Fruit fly (Drosophila melanogaster) whole organism, embryonic: ENCODE data around the gene CG4570.

Source experiments
- Bgb ChIP-seq: fragments of 200-800 bp; sonication (Bioruptor generic); IDR thresholded peaks from 2 replicates; pipeline ENCODE4 v1.3.6; 2022; ENCODE audit warnings: missing biosample characterization, missing genetic modification characterization; ENCODE audit not compliant: partially characterized antibody
- CG11695 ChIP-seq: fragments of 200-800 bp; sonication (Bioruptor generic); IDR thresholded peaks from 3 replicates; pipeline ENCODE4 v1.3.6; 2022; ENCODE audit warnings: missing biosample characterization, missing genetic modification characterization
- CG14860 ChIP-seq: fragments of 200-800 bp; sonication (Bioruptor generic); IDR thresholded peaks from 3 replicates; pipeline ENCODE4 v1.3.6; 2022; ENCODE audit warnings: missing biosample characterization, missing genetic modification characterization; ENCODE audit not compliant: partially characterized antibody
- CG17328 ChIP-seq: fragments of 200-800 bp; sonication (Bioruptor generic); IDR thresholded peaks from 2 replicates; pipeline ENCODE4 v1.3.6; 2022; ENCODE audit warnings: missing biosample characterization, missing genetic modification characterization
- CG17385 ChIP-seq: fragments of 200-800 bp; sonication (Bioruptor generic); optimal IDR thresholded peaks from 3 replicates; lab custom pipeline; 2018; ENCODE audit warnings: missing biosample characterization, mild to moderate bottlenecking, missing genetic modification characterization
- CG17829 ChIP-seq: fragments of 200-800 bp; optimal IDR thresholded peaks from 2 replicates; lab custom pipeline; 2019; ENCODE audit warnings: missing biosample characterization, mild to moderate bottlenecking, missing genetic modification characterization, moderate library complexity
- CG1792 ChIP-seq: fragments of 200-800 bp; sonication (Bioruptor generic); optimal IDR thresholded peaks from 2 replicates; lab custom pipeline; 2016; ENCODE audit warnings: missing biosample characterization, missing genetic modification characterization
- CG3163 ChIP-seq: fragments of 200-800 bp; sonication (Bioruptor generic); optimal IDR thresholded peaks from 3 replicates; lab custom pipeline; 2016; ENCODE audit warnings: missing biosample characterization, missing genetic modification characterization
- CG33557 ChIP-seq: fragments of 200-800 bp; sonication (Bioruptor generic); optimal IDR thresholded peaks from 2 replicates; lab custom pipeline; 2019; ENCODE audit warnings: missing biosample characterization, mild to moderate bottlenecking, missing genetic modification characterization, moderate library complexity
- CG4360 ChIP-seq: fragments of 200-800 bp; sonication (Bioruptor generic); IDR thresholded peaks from 2 replicates; pipeline ENCODE4 v1.3.6; 2022; ENCODE audit warnings: missing biosample characterization, missing genetic modification characterization
- CG5180 ChIP-seq: fragments of 200-800 bp; sonication (Bioruptor generic); optimal IDR thresholded peaks from 3 replicates; lab custom pipeline; 2017; ENCODE audit warnings: missing biosample characterization, missing genetic modification characterization, mild to moderate bottlenecking, moderate library complexity, missing genetic modification reagents
- CG6791 ChIP-seq: fragments of 200-800 bp; sonication (Bioruptor generic); IDR thresholded peaks from 3 replicates; pipeline ENCODE4 v1.3.6; 2022; ENCODE audit warnings: missing biosample characterization, missing genetic modification characterization; ENCODE audit not compliant: partially characterized antibody
- CG6854 ChIP-seq: fragments of 200-800 bp; sonication (Bioruptor generic); optimal IDR thresholded peaks from 3 replicates; lab custom pipeline; 2017; ENCODE audit warnings: missing biosample characterization, mild to moderate bottlenecking, missing genetic modification characterization
- CG7963 ChIP-seq: fragments of 200-800 bp; sonication (Bioruptor generic); IDR thresholded peaks from 3 replicates; pipeline ENCODE4 v1.3.6; 2022; ENCODE audit warnings: missing biosample characterization, missing genetic modification characterization; ENCODE audit not compliant: partially characterized antibody
- CG8089 ChIP-seq: fragments of 200-800 bp; sonication (Bioruptor generic); optimal IDR thresholded peaks from 3 replicates; lab custom pipeline; 2016; ENCODE audit warnings: missing biosample characterization, missing genetic modification characterization
- CoRest ChIP-seq: fragments of 200-800 bp; sonication (Bioruptor generic); optimal IDR thresholded peaks from 3 replicates; lab custom pipeline; 2018; ENCODE audit warnings: missing biosample characterization, mild to moderate bottlenecking, missing genetic modification characterization, moderate library complexity
- Deaf1 ChIP-seq: fragments of 200-800 bp; optimal IDR thresholded peaks from 3 replicates; lab custom pipeline; 2019; ENCODE audit warnings: missing biosample characterization, mild to moderate bottlenecking, missing genetic modification characterization, moderate library complexity
- Dll ChIP-seq: fragments of 200-800 bp; sonication (Bioruptor generic); IDR thresholded peaks from 4 replicates; pipeline ENCODE4 v1.3.6; 2022; ENCODE audit warnings: missing biosample characterization, missing genetic modification characterization; ENCODE audit not compliant: partially characterized antibody
- Doc3 ChIP-seq: fragments of 200-800 bp; sonication (Bioruptor generic); IDR thresholded peaks from 3 replicates; pipeline ENCODE4 v1.3.6; 2022; ENCODE audit warnings: missing biosample characterization, missing genetic modification characterization; ENCODE audit not compliant: partially characterized antibody
- Ets65A ChIP-seq: fragments of 200-800 bp; sonication (Bioruptor generic); peaks from one replicate; lab custom pipeline; 2016; ENCODE audit warnings: missing biosample characterization, missing genetic modification characterization
- Jarid2 ChIP-seq: fragments of 200-800 bp; sonication (Bioruptor generic); optimal IDR thresholded peaks from 3 replicates; lab custom pipeline; 2017; ENCODE audit warnings: mild to moderate bottlenecking, missing biosample characterization, missing genetic modification reagents, missing genetic modification characterization
- Med ChIP-seq: fragments of 200-800 bp; sonication (Bioruptor generic); peaks from one replicate; lab custom pipeline; 2016; ENCODE audit warnings: missing biosample characterization, missing genetic modification characterization, mild to moderate bottlenecking, inconsistent platforms, moderate library complexity
- NFAT ChIP-seq: fragments of 200-800 bp; sonication (Bioruptor generic); IDR thresholded peaks from 2 replicates; pipeline ENCODE4 v1.3.6; 2022; ENCODE audit warnings: missing biosample characterization, missing genetic modification characterization
- Rfx ChIP-seq: fragments of 200-800 bp; sonication (Bioruptor generic); IDR thresholded peaks from 2 replicates; pipeline ENCODE4 v1.3.6; 2022; ENCODE audit warnings: missing biosample characterization, missing genetic modification characterization
- Trl ChIP-seq, 3 experiments: fragments of >200 bp in 2 of 3; fragments of 200-800 bp in 1 of 3; sonication (Bioruptor generic) in 1 of 3; optimal IDR thresholded peaks; 2 replicates in 1 of 3; 3 replicates in 2 of 3; lab custom pipeline; 2016 to 2017; ENCODE audit warnings: missing biosample characterization in 1 of 3, missing genetic modification characterization in 1 of 3
- Xrp1 ChIP-seq: fragments of 200-800 bp; sonication (Bioruptor generic); IDR thresholded peaks from 2 replicates; pipeline ENCODE4 v1.3.6; 2022; ENCODE audit warnings: missing biosample characterization, missing genetic modification characterization
- amos ChIP-seq: fragments of 200-800 bp; sonication (Bioruptor generic); IDR thresholded peaks from 2 replicates; pipeline ENCODE4 v1.3.6; 2022; ENCODE audit warnings: missing biosample characterization, missing genetic modification characterization; ENCODE audit not compliant: partially characterized antibody
- ato ChIP-seq: fragments of 200-800 bp; sonication (Bioruptor generic); IDR thresholded peaks from 2 replicates; pipeline ENCODE4 v1.3.6; 2022; ENCODE audit warnings: missing biosample characterization, missing genetic modification characterization; ENCODE audit not compliant: partially characterized antibody
- bbx ChIP-seq: fragments of 200-800 bp; sonication (Bioruptor generic); IDR thresholded peaks from 2 replicates; pipeline ENCODE4 v1.3.6; 2022; ENCODE audit warnings: missing biosample characterization, missing genetic modification characterization; ENCODE audit not compliant: partially characterized antibody
- bsh ChIP-seq, 2 experiments: fragments of 200-800 bp; sonication (Bioruptor generic); optimal IDR thresholded peaks; 2 replicates each; lab custom pipeline; 2017 to 2018; ENCODE audit warnings: mild to moderate bottlenecking in 2 of 2, missing biosample characterization in 2 of 2, missing genetic modification characterization in 2 of 2, moderate library complexity in 1 of 2
- da ChIP-seq: fragments of 200-800 bp; sonication (Bioruptor generic); optimal IDR thresholded peaks from 2 replicates; lab custom pipeline; 2016; ENCODE audit warnings: missing biosample characterization, missing genetic modification characterization
- danr ChIP-seq: fragments of 200-800 bp; sonication (Bioruptor generic); IDR thresholded peaks from 2 replicates; pipeline ENCODE4 v1.3.6; 2022; ENCODE audit warnings: missing biosample characterization, missing genetic modification characterization
- eyg ChIP-seq: fragments of 200-800 bp; sonication (Bioruptor generic); optimal IDR thresholded peaks from 3 replicates; lab custom pipeline; 2016; ENCODE audit warnings: missing biosample characterization, missing genetic modification characterization
- lab ChIP-seq: fragments of 200-800 bp; sonication (Bioruptor generic); optimal IDR thresholded peaks from 3 replicates; lab custom pipeline; 2017; ENCODE audit warnings: missing biosample characterization, missing genetic modification characterization, mild to moderate bottlenecking, moderate library complexity, missing genetic modification reagents
- lbe ChIP-seq: fragments of 200-800 bp; sonication (Bioruptor generic); optimal IDR thresholded peaks from 2 replicates; lab custom pipeline; 2016; ENCODE audit warnings: missing biosample characterization, mild to moderate bottlenecking, missing genetic modification characterization
- nerfin-2 ChIP-seq: fragments of 200-800 bp; sonication (Bioruptor generic); IDR thresholded peaks from 2 replicates; pipeline ENCODE4 v1.3.6; 2022; ENCODE audit warnings: missing biosample characterization, missing genetic modification characterization; ENCODE audit not compliant: partially characterized antibody
- nom ChIP-seq: fragments of 200-800 bp; sonication (Bioruptor generic); optimal IDR thresholded peaks from 2 replicates; lab custom pipeline; 2017; ENCODE audit warnings: missing biosample characterization, missing genetic modification characterization, mild to moderate bottlenecking, moderate library complexity, missing genetic modification reagents
- p53 ChIP-seq: fragments of 200-800 bp; sonication (Bioruptor generic); optimal IDR thresholded peaks from 2 replicates; lab custom pipeline; 2016; ENCODE audit warnings: missing biosample characterization, missing genetic modification characterization
- pan ChIP-seq, 4 experiments: fragments of >200 bp in 3 of 4; fragments of 200-800 bp in 1 of 4; sonication (Bioruptor generic) in 1 of 4; optimal IDR thresholded peaks in 3 of 4; IDR thresholded peaks in 1 of 4; 2 replicates each; pipeline versions ENCODE4 v1.3.6 to Lab custom; 2017 to 2022; ENCODE audit warnings: missing biosample characterization in 2 of 4, missing genetic modification characterization in 2 of 4, mixed read lengths in 1 of 4
- salm ChIP-seq: fragments of 200-800 bp; sonication (Bioruptor generic); optimal IDR thresholded peaks from 2 replicates; lab custom pipeline; 2018; ENCODE audit warnings: missing biosample characterization, mild to moderate bottlenecking, missing genetic modification characterization
- sens ChIP-seq: fragments of 200-800 bp; sonication (Bioruptor generic); peaks from one replicate; lab custom pipeline; 2016; ENCODE audit warnings: missing biosample characterization, missing genetic modification characterization
- sna ChIP-seq: fragments of 200-800 bp; sonication (Bioruptor generic); IDR thresholded peaks from 2 replicates; pipeline ENCODE4 v1.3.6; 2022; ENCODE audit warnings: missing biosample characterization, missing genetic modification characterization; ENCODE audit not compliant: partially characterized antibody
- sob ChIP-seq: fragments of 200-800 bp; sonication (Bioruptor generic); IDR thresholded peaks from 2 replicates; pipeline ENCODE4 v1.3.6; 2022; ENCODE audit warnings: missing biosample characterization, missing genetic modification characterization
- wor ChIP-seq: fragments of 200-800 bp; sonication (Bioruptor generic); IDR thresholded peaks from 2 replicates; pipeline ENCODE4 v1.3.6; 2022; ENCODE audit warnings: missing biosample characterization, missing genetic modification characterization
- zen2 ChIP-seq: fragments of 200-800 bp; sonication (Bioruptor generic); IDR thresholded peaks from 3 replicates; pipeline ENCODE4 v1.3.6; 2022; ENCODE audit warnings: missing biosample characterization, missing genetic modification characterization; ENCODE audit not compliant: partially characterized antibody

Gene CG4570

dm6 chr3R:10826796-10827524 lies 29.6 kb upstream of the CG4570 start, which contains the start of gene Cad86C:
Cad86C (plus strand) TSS chr3R:10827079.
- no peak for TF ChIP-seq CoRest
- no peak for TF ChIP-seq CG17328 (GFP tag; lab: Robert Waterston, UW)
- TF ChIP-seq wor (GFP tag; lab: Robert Waterston, UW) = no peak
- peak; percentile 62 for TF ChIP-seq CG14860 (GFP tag; lab: Robert Waterston, UW)
- TF ChIP-seq CG7963 (GFP tag; lab: Robert Waterston, UW) = 0 out of 3 replicates have a peak, but pooled peaks have one; percentile 40
- TF ChIP-seq Trl (optimal IDR thresholded peaks at IDR 0.05; lab: Kevin White, UChicago) = peak; percentile 95 to 96
- no peak for TF ChIP-seq Trl (GFP tag; optimal IDR thresholded peaks at IDR 0.05; lab: Kevin White, UChicago)
- TF ChIP-seq sob = peak; percentile 25; the same call in 1 of the 2 replicates
- no peak for TF ChIP-seq danr
- no peak for TF ChIP-seq p53 (GFP tag; lab: Kevin White, UChicago)
- TF ChIP-seq sens (GFP tag; lab: Kevin White, UChicago) = peak; percentile 64
- peak; percentile 43 for TF ChIP-seq Med (GFP tag; lab: Kevin White, UChicago)
- TF ChIP-seq CG17829 (tag; lab: Kevin White, UChicago) = no peak
- TF ChIP-seq Ets65A (GFP tag; lab: Kevin White, UChicago) = peak; percentile 13
- peak; percentile 50; the same call in 1 of the 2 replicates for TF ChIP-seq Rfx
- peak; percentile 43 for TF ChIP-seq CG5180 (GFP tag; lab: Kevin White, UChicago)
- peak; percentile 63; the same call in 2 of the 3 replicates for TF ChIP-seq CG6791 (GFP tag; lab: Robert Waterston, UW)
- peak; percentile 83 for TF ChIP-seq Jarid2
- TF ChIP-seq bbx = peak; percentile 59; the same call in 1 of the 2 replicates
- no peak for TF ChIP-seq da (GFP tag; lab: Kevin White, UChicago)
- peak; percentile 23 for TF ChIP-seq CG3163 (GFP tag; lab: Kevin White, UChicago)
- TF ChIP-seq Xrp1 (GFP tag; lab: Robert Waterston, UW) = peak; percentile 6; the same call in 1 of the 2 replicates
- peak; percentile 72 for TF ChIP-seq lbe
- TF ChIP-seq CG4360 = peak; percentile 93
- peak; percentile 69 for TF ChIP-seq Bgb (GFP tag; lab: Robert Waterston, UW)
- peak; percentile 67 for TF ChIP-seq sna (GFP tag; lab: Robert Waterston, UW)
- TF ChIP-seq CG11695 (GFP tag; lab: Robert Waterston, UW) = peak; percentile 38; the same call in 1 of the 3 replicates
- TF ChIP-seq Deaf1 (tag; lab: Kevin White, UChicago) = peak; percentile 31
- no peak for TF ChIP-seq CG8089 (GFP tag; lab: Kevin White, UChicago)
- peak in 1 of 2 experiments; percentile 43 for TF ChIP-seq bsh (GFP tag; optimal IDR thresholded peaks at IDR 0.05; lab: Kevin White, UChicago)
- no peak for TF ChIP-seq CG1792 (GFP tag; lab: Kevin White, UChicago)
- peak; percentile 45; the same call in 1 of the 2 replicates for TF ChIP-seq ato (GFP tag; lab: Robert Waterston, UW)
- no peak for TF ChIP-seq NFAT (GFP tag; lab: Robert Waterston, UW)
- TF ChIP-seq CG17385 = peak; percentile 12
- TF ChIP-seq CG6854 (GFP tag; lab: Kevin White, UChicago) = peak; percentile 5
- no peak for TF ChIP-seq pan (optimal IDR thresholded peaks at IDR 0.05; lab: Kevin White, UChicago)
- peak in 1 of 2 experiments; percentile 19 for TF ChIP-seq pan (GFP tag; optimal IDR thresholded peaks at IDR 0.05 in 1 of 2, IDR thresholded peaks at IDR 0.05 in 1 of 2)
- peak; percentile 0 for TF ChIP-seq eyg (GFP tag; lab: Kevin White, UChicago)
- TF ChIP-seq nerfin-2 (GFP tag; lab: Robert Waterston, UW) = peak; percentile 52; the same call in 1 of the 2 replicates
- peak; percentile 71; the same call in 2 of the 3 replicates for TF ChIP-seq zen2 (GFP tag; lab: Robert Waterston, UW)
- TF ChIP-seq nom (GFP tag; lab: Kevin White, UChicago) = peak; percentile 85
- peak; percentile 37; the same call in 1 of the 2 replicates for TF ChIP-seq amos (GFP tag; lab: Robert Waterston, UW)
- TF ChIP-seq CG33557 = no peak
- TF ChIP-seq Doc3 (GFP tag; lab: Robert Waterston, UW) = 0 out of 3 replicates have a peak, but pooled peaks have one; percentile 61
- TF ChIP-seq lab (GFP tag; lab: Kevin White, UChicago) = peak; percentile 21
- no peak for TF ChIP-seq salm (tag; lab: Kevin White, UChicago)
- TF ChIP-seq Dll (GFP tag; lab: Robert Waterston, UW) = peak; percentile 58; the same call in 2 of the 4 replicates
